Worm (Caenorhabditis elegans): ENCODE results near the gene F15E6.9.

DNA sequence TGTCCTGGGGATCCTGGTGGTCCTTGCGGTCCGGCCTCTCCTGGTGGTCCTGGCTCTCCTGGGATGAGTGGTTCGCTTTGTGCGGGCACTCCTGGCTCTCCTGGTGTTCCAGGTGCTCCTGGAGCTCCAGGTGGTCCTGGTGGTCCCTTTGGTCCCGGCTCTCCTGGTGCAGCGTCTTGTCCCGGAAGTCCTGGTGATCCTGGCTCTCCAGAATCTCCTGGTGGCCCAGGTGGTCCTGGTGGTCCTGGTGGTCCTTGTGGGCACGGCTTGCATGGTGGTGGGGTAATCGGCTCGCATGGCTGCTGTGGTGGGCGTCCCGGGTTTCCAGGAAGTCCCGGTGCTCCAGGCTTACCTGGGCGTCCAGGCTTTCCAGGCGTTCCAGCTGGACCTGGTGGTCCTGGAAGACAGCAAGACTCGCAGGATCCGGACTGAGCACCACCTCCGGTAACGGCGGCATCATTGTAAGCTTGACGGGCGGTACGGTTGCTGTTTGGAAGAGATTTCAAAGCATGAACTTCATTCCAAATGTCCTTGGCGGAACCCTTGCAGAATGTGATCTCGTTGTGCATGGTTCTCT lies 55.0 kb downstream of the F15E6.9 start:
- no peak for TF ChIP-seq dao-5 (tag; optimal IDR thresholded peaks at IDR 0.05)
- TF ChIP-seq him-1 (tag; optimal IDR thresholded peaks at IDR 0.05) = no peak

Data from whole organism, L4/young adult.